Worm (Caenorhabditis elegans): ENCODE measurements around the gene F46F5.13.

Gene F46F5.13

ce11 chrII:783532-783931, 19.6 kb upstream of the F46F5.13 start, which contains the start of gene Y39F10A.6:
TSS of gene Y39F10A.6 (minus strand) at chrII:783632.
- TF ChIP-seq pros-1 (tag; optimal IDR thresholded peaks at IDR 0.05): no peak
- no peak for TF ChIP-seq ceh-18 (tag; optimal IDR thresholded peaks at IDR 0.05)
- no peak for TF ChIP-seq dmd-4 (tag; optimal IDR thresholded peaks at IDR 0.05; ENCODE audit: borderline replicate concordance)
- TF ChIP-seq dve-1 (tag; optimal IDR thresholded peaks at IDR 0.05): no peak
- no peak for TF ChIP-seq unc-86 (tag; optimal IDR thresholded peaks at IDR 0.05)
- TF ChIP-seq nfya-1 (tag; optimal IDR thresholded peaks at IDR 0.05): no peak

- no peak for TF ChIP-seq ztf-16 (tag; optimal IDR thresholded peaks at IDR 0.05)
- TF ChIP-seq elt-4 (tag; optimal IDR thresholded peaks at IDR 0.05): no peak
- TF ChIP-seq ceh-34 (tag; optimal IDR thresholded peaks at IDR 0.05): no peak
- TF ChIP-seq che-1 (tag; optimal IDR thresholded peaks at IDR 0.05): no peak
Observed at ce11 chrII:786938-787337, 16.2 kb upstream of the F46F5.13 start, which contains the start of gene F46F5.16. TSS of gene F46F5.16 (plus strand) at chrII:787238.

ce11 chrII:788139-788538, 15.0 kb upstream of the F46F5.13 start, which contains the start of gene F46F5.15:
TSS of gene F46F5.15 (plus strand) at chrII:788439.
- TF ChIP-seq ceh-9 (tag; optimal IDR thresholded peaks at IDR 0.05): no peak
- TF ChIP-seq ceh-14 (tag; optimal IDR thresholded peaks at IDR 0.05): no peak
- TF ChIP-seq fkh-10 (GFP tag; optimal IDR thresholded peaks at IDR 0.05): no peak
- no peak for TF ChIP-seq tbx-7 (tag; optimal IDR thresholded peaks at IDR 0.05)
- no peak for TF ChIP-seq npax-4 (tag; optimal IDR thresholded peaks at IDR 0.05)
- TF ChIP-seq madf-2 (tag; optimal IDR thresholded peaks at IDR 0.05): no peak
- TF ChIP-seq ceh-24 (tag; optimal IDR thresholded peaks at IDR 0.05): no peak
- no peak for TF ChIP-seq unc-55 (GFP tag; optimal IDR thresholded peaks at IDR 0.05)
- TF ChIP-seq C08G9.2 (tag; optimal IDR thresholded peaks at IDR 0.05): no peak
- TF ChIP-seq syd-9 (tag; optimal IDR thresholded peaks at IDR 0.05): no peak
- TF ChIP-seq rnt-1 (tag; optimal IDR thresholded peaks at IDR 0.05): no peak

ce11 chrII:791828-792227, 11.3 kb upstream of the F46F5.13 start, which contains the start of gene F46F5.1:
TSS of gene F46F5.1 (minus strand) at chrII:791928.
- TF ChIP-seq fkh-6 (tag; optimal IDR thresholded peaks at IDR 0.05) (no peak), ztf-16 (tag; optimal IDR thresholded peaks at IDR 0.05) (no peak), hlh-8 (tag; optimal IDR thresholded peaks at IDR 0.05) (no peak), nhr-232 (tag; optimal IDR thresholded peaks at IDR 0.05) (no peak), ttx-3 (tag; optimal IDR thresholded peaks at IDR 0.05) (no peak), sox-2 (GFP tag; IDR thresholded peaks at IDR 0.05) (no peak), K09A11.1 (tag; optimal IDR thresholded peaks at IDR 0.05; ENCODE audit: insufficient read depth) (no peak), syd-9 (tag; optimal IDR thresholded peaks at IDR 0.05) (no peak), hlh-13 (GFP tag; optimal IDR thresholded peaks at IDR 0.05) (no peak)

- TF ChIP-seq fax-1 (tag; optimal IDR thresholded peaks at IDR 0.05) (no peak), rnt-1 (tag; optimal IDR thresholded peaks at IDR 0.05) (no peak), ceh-19 (GFP tag; optimal IDR thresholded peaks at IDR 0.05) (no peak), sox-2 (GFP tag; IDR thresholded peaks at IDR 0.05) (no peak), madf-2 (tag; optimal IDR thresholded peaks at IDR 0.05) (no peak), ceh-31 (tag; optimal IDR thresholded peaks at IDR 0.05) (no peak), fkh-10 (GFP tag; optimal IDR thresholded peaks at IDR 0.05) (no peak)
Observed at ce11 chrII:796916-797315, 6.2 kb upstream of the F46F5.13 start.

ce11 chrII:797445-797844, 5.7 kb upstream of the F46F5.13 start:
- no peak for TF ChIP-seq pha-2 (tag; optimal IDR thresholded peaks at IDR 0.05)
- TF ChIP-seq ceh-9 (tag; optimal IDR thresholded peaks at IDR 0.05): no peak
- TF ChIP-seq hlh-6 (tag; optimal IDR thresholded peaks at IDR 0.05): no peak
- no peak for TF ChIP-seq syd-9 (tag; optimal IDR thresholded peaks at IDR 0.05)
- no peak for TF ChIP-seq ref-2 (tag; optimal IDR thresholded peaks at IDR 0.05)
- TF ChIP-seq ama-1 (optimal IDR thresholded peaks at IDR 0.05): no peak
- no peak for TF ChIP-seq ceh-31 (tag; optimal IDR thresholded peaks at IDR 0.05)

Measured in whole organism, late embryonic.